Worm (Caenorhabditis elegans): Measurements from ENCODE around the gene bet-2.

DNA sequence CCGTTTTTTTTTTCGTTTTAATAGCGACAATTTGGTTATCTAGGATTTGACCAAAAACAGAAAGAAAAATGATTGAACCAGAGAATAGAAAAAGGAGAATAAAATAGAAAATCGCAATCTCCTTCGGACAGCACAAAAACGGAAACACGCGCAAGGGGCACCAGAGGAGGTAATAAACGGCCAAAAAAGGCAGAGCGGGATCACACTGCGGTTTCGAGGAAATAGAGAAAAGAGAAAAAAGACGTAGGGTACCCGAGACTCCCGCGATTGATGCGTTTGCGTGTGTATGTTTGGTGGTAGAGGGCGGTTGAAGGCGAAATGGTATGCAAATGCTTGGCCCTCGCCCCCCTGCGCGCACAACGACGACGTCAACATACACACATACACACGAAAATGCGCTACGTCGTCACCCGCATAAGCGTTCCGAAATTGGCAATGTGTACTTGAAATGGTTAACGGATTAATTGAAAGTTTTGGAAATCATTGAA lies 27.4 kb downstream of the bet-2 start:
- no peak for TF ChIP-seq him-1 (tag; optimal IDR thresholded peaks at IDR 0.05)
- no peak for TF ChIP-seq W03F9.2 (tag; optimal IDR thresholded peaks at IDR 0.05)
- no peak for TF ChIP-seq dao-5 (tag; optimal IDR thresholded peaks at IDR 0.05)

Measured in whole organism, L4/young adult.